Worm (Caenorhabditis elegans) whole organism, L4 larva: Measurements from ENCODE around the gene aagr-1.

Experiments used
- Y105C5A.15 ChIP-seq: fragments of 200-800 bp; sonication (Bioruptor generic); IDR thresholded peaks from 2 replicates; pipeline ENCODE4 v1.3.6; 2022; ENCODE audit warnings: missing genetic modification characterization, missing compliant biosample characterization
- ceh-32 ChIP-seq: sonication (generic microtip); optimal IDR thresholded peaks from 2 replicates; lab custom pipeline; 2016; ENCODE audit warnings: mild to moderate bottlenecking, missing genetic modification characterization, missing compliant biosample characterization; ENCODE audit not compliant: poor library complexity
- lin-1 ChIP-seq: fragments of 200-800 bp; sonication (Bioruptor generic); IDR thresholded peaks from 2 replicates; pipeline ENCODE4 v1.3.6; 2022; ENCODE audit warnings: missing genetic modification reagents, missing genetic modification characterization, missing compliant biosample characterization
- lin-13 ChIP-seq: fragments of 150-350 bp; optimal IDR thresholded peaks from 2 replicates; lab custom pipeline; 2014; ENCODE audit warnings: missing biosample characterization, missing genetic modification reagents, missing genetic modification characterization
- lin-15B ChIP-seq: fragments of 150-350 bp; sonication (generic microtip); optimal IDR thresholded peaks from 3 replicates; lab custom pipeline; 2014; ENCODE audit warnings: missing biosample characterization, missing genetic modification characterization
- madf-5 ChIP-seq, 2 experiments: fragments of 200-800 bp; sonication (Bioruptor generic); IDR thresholded peaks; 2 replicates each; pipeline ENCODE4 v1.3.6; 2022; ENCODE audit warnings: missing compliant biosample characterization in 2 of 2, missing genetic modification characterization in 2 of 2
- mdl-1 ChIP-seq, 2 experiments: fragments of 150-350 bp in 1 of 2; sonication (generic microtip) in 1 of 2; optimal IDR thresholded peaks; 2 replicates each; lab custom pipeline; 2014 to 2017; ENCODE audit warnings: missing biosample characterization in 2 of 2, missing genetic modification characterization in 2 of 2
- mep-1 ChIP-seq: fragments of 150-350 bp; sonication (generic microtip); optimal IDR thresholded peaks from 3 replicates; lab custom pipeline; 2014; ENCODE audit warnings: missing biosample characterization, missing genetic modification characterization
- nhr-77 ChIP-seq: fragments of 150-350 bp; optimal IDR thresholded peaks from 2 replicates; lab custom pipeline; 2014; ENCODE audit warnings: missing biosample characterization, missing genetic modification characterization
- snpc-4 ChIP-seq: fragments of 150-350 bp; optimal IDR thresholded peaks from 2 replicates; lab custom pipeline; 2014; ENCODE audit warnings: missing biosample characterization, missing genetic modification characterization
- zip-2 ChIP-seq: fragments of 150-350 bp; optimal IDR thresholded peaks from 2 replicates; lab custom pipeline; 2014; ENCODE audit warnings: missing biosample characterization, missing genetic modification characterization

DNA sequence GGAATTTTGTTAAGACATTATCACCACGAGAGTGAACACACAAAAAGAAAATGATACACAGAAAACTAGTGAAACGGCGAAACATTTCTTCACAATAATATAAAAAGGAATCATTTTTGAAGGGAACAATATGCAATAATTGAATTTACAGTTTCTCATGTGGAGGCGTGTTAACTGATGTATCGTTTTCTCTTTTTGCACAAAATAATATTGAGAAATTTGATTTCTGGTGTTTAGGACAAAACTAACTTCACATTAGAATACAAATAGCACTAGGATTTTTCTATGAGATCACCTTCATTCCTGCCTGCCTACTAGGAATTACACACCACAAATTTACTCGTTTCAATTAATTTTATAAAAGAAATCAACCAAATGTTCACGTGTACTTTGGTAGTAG, 7.8 kb upstream of the aagr-1 start, which contains the start of gene D2096.13:
- TF ChIP-seq nhr-77 (no peak), madf-5 (GFP tag; IDR thresholded peaks at IDR 0.05; lab: Robert Waterston, UW) (no peak), zip-2 (tag; lab: Kevin White, UChicago) (no peak), lin-13 (no peak), mdl-1 (tag; optimal IDR thresholded peaks at IDR 0.05; lab: Kevin White, UChicago) (no peak), ceh-32 (tag; lab: Kevin White, UChicago) (no peak), lin-15B (tag; lab: Kevin White, UChicago) (no peak), Y105C5A.15 (GFP tag; lab: Robert Waterston, UW) (no peak), mep-1 (tag; lab: Kevin White, UChicago) (no peak), snpc-4 (no peak), lin-1 (no peak)
